Worm (Caenorhabditis elegans) whole organism, young adult: ENCODE data around the gene B0244.4.

Experiments used
- B0019.2 ChIP-seq: fragments of 200-800 bp; sonication (Bioruptor generic); conservative IDR thresholded peaks from 2 replicates; pipeline ENCODE4 v1.3.6; 2022; ENCODE audit warnings: missing genetic modification reagents, missing genetic modification characterization, missing compliant biosample characterization
- B0336.3 ChIP-seq: fragments of 200-800 bp; sonication (Bioruptor generic); IDR thresholded peaks from 2 replicates; pipeline ENCODE4 v1.3.6; 2022; ENCODE audit warnings: missing genetic modification characterization, missing compliant biosample characterization
- F10E7.11 ChIP-seq: sonication (generic microtip); optimal IDR thresholded peaks from 2 replicates; lab custom pipeline; 2017; ENCODE audit warnings: mild to moderate bottlenecking, missing genetic modification characterization, moderate library complexity, missing compliant biosample characterization
- F39B2.1 ChIP-seq: fragments of 200-800 bp; sonication (Bioruptor generic); IDR thresholded peaks from 2 replicates; pipeline ENCODE4 v1.3.6; 2022; ENCODE audit warnings: missing genetic modification reagents, missing genetic modification characterization, missing compliant biosample characterization
- T26A5.8 ChIP-seq: sonication (generic microtip); optimal IDR thresholded peaks from 2 replicates; lab custom pipeline; 2016; ENCODE audit warnings: missing genetic modification characterization, missing compliant biosample characterization
- Y53G8AR.9 ChIP-seq: fragments of 200-800 bp; sonication (Bioruptor generic); conservative IDR thresholded peaks from 2 replicates; pipeline ENCODE4 v1.3.6; 2022; ENCODE audit warnings: missing genetic modification reagents, missing genetic modification characterization, missing compliant biosample characterization
- Y56A3A.18 ChIP-seq: fragments of 200-800 bp; sonication (Bioruptor generic); IDR thresholded peaks from 2 replicates; pipeline ENCODE4 v1.3.6; 2022; ENCODE audit warnings: missing genetic modification reagents, missing genetic modification characterization, missing compliant biosample characterization
- ama-1 ChIP-seq, 3 experiments: fragments of 150-350 bp in 1 of 3; sonication (generic microtip) in 2 of 3; optimal IDR thresholded peaks; 2 replicates each; lab custom pipeline; 2014 to 2018; ENCODE audit warnings: missing biosample characterization in 2 of 3, missing genetic modification characterization in 2 of 3, missing genetic modification reagents in 2 of 3
- aptf-2 ChIP-seq: fragments of 200-800 bp; sonication (Bioruptor generic); conservative IDR thresholded peaks from 2 replicates; pipeline ENCODE4 v1.3.6; 2022; ENCODE audit warnings: missing genetic modification reagents, missing genetic modification characterization, missing compliant biosample characterization
- atf-7 ChIP-seq: sonication (generic microtip); optimal IDR thresholded peaks from 2 replicates; lab custom pipeline; 2017; ENCODE audit warnings: mild to moderate bottlenecking, missing genetic modification characterization, missing compliant biosample characterization
- bed-2 ChIP-seq: fragments of 200-800 bp; sonication (Bioruptor generic); IDR thresholded peaks from 2 replicates; pipeline ENCODE4 v1.3.6; 2022; ENCODE audit warnings: missing genetic modification reagents, missing genetic modification characterization, missing compliant biosample characterization
- ccch-3 ChIP-seq: fragments of 200-800 bp; sonication (Bioruptor generic); optimal IDR thresholded peaks from 2 replicates; lab custom pipeline; 2018; ENCODE audit warnings: mild to moderate bottlenecking, missing genetic modification characterization, missing compliant biosample characterization
- cebp-1 ChIP-seq, 2 experiments: fragments of 200-800 bp in 1 of 2; sonication (Bioruptor generic) in 1 of 2; sonication (generic microtip) in 1 of 2; IDR thresholded peaks in 1 of 2; optimal IDR thresholded peaks in 1 of 2; 2 replicates each; pipeline versions ENCODE4 v1.3.6 to Lab custom; 2017 to 2022; ENCODE audit warnings: missing compliant biosample characterization in 2 of 2, missing genetic modification characterization in 2 of 2, mild to moderate bottlenecking in 1 of 2, missing genetic modification reagents in 1 of 2, moderate library complexity in 1 of 2
- egl-18 ChIP-seq: fragments of 200-800 bp; sonication (Bioruptor generic); IDR thresholded peaks from 2 replicates; pipeline ENCODE4 v1.3.6; 2022; ENCODE audit warnings: missing genetic modification reagents, missing genetic modification characterization, missing compliant biosample characterization
- hlh-12 ChIP-seq: sonication (generic microtip); optimal IDR thresholded peaks from 2 replicates; lab custom pipeline; 2016; ENCODE audit warnings: missing genetic modification characterization, missing compliant biosample characterization
- hmg-1.2 ChIP-seq: fragments of 200-800 bp; sonication (Bioruptor generic); IDR thresholded peaks from 2 replicates; pipeline ENCODE4 v1.3.6; 2022; ENCODE audit warnings: missing genetic modification reagents, missing genetic modification characterization, missing compliant biosample characterization
- lag-1 ChIP-seq: fragments of 200-800 bp; sonication (Bioruptor generic); IDR thresholded peaks from 2 replicates; pipeline ENCODE4 v1.3.6; 2022; ENCODE audit warnings: missing genetic modification reagents, missing genetic modification characterization, missing compliant biosample characterization
- let-607 ChIP-seq, 2 experiments: fragments of 200-800 bp in 1 of 2; sonication (Bioruptor generic) in 1 of 2; sonication (generic microtip) in 1 of 2; optimal IDR thresholded peaks; 2 replicates each; lab custom pipeline; 2016 to 2018; ENCODE audit warnings: mild to moderate bottlenecking in 2 of 2, missing compliant biosample characterization in 2 of 2, missing genetic modification characterization in 2 of 2, moderate library complexity in 2 of 2, missing genotype in 1 of 2
- lin-54 ChIP-seq: fragments of 200-800 bp; sonication (Bioruptor generic); optimal IDR thresholded peaks from 2 replicates; lab custom pipeline; 2018; ENCODE audit warnings: mild to moderate bottlenecking, missing genetic modification characterization, missing compliant biosample characterization
- madf-6 ChIP-seq: fragments of 200-800 bp; sonication (Bioruptor generic); IDR thresholded peaks from 2 replicates; pipeline ENCODE4 v1.3.6; 2022; ENCODE audit warnings: missing genetic modification reagents, missing genetic modification characterization, missing compliant biosample characterization
- nfyb-1 ChIP-seq: fragments of 200-800 bp; sonication (Bioruptor generic); IDR thresholded peaks from 2 replicates; pipeline ENCODE4 v1.3.6; 2022; ENCODE audit warnings: missing genetic modification reagents, missing genetic modification characterization, missing compliant biosample characterization
- nhr-80 ChIP-seq: sonication (generic microtip); optimal IDR thresholded peaks from 2 replicates; lab custom pipeline; 2016; ENCODE audit warnings: missing genetic modification characterization, missing compliant biosample characterization
- pha-4 ChIP-seq: fragments of 150-350 bp; sonication (generic microtip); optimal IDR thresholded peaks from 2 replicates; lab custom pipeline; 2014; ENCODE audit warnings: missing biosample characterization, missing genetic modification reagents, missing genetic modification characterization
- repo-1 ChIP-seq: sonication (generic microtip); optimal IDR thresholded peaks from 2 replicates; lab custom pipeline; 2017; ENCODE audit warnings: mild to moderate bottlenecking, missing genetic modification characterization, missing compliant biosample characterization
- sdz-38 ChIP-seq: sonication (generic microtip); optimal IDR thresholded peaks from 2 replicates; lab custom pipeline; 2016; ENCODE audit warnings: missing genotype, missing genetic modification characterization, missing compliant biosample characterization
- snpc-4 ChIP-seq, 5 experiments: fragments of 150-350 bp in 1 of 5; sonication (generic microtip) in 4 of 5; optimal IDR thresholded peaks; 2 replicates each; lab custom pipeline; 2014 to 2018; ENCODE audit warnings: missing genetic modification characterization in 5 of 5, missing biosample characterization in 3 of 5, antibody characterized with exemption in 2 of 5, mild to moderate bottlenecking in 2 of 5, missing compliant biosample characterization in 2 of 5, missing genotype in 2 of 5, moderate library complexity in 2 of 5, missing genetic modification reagents in 1 of 5
- tbp1 ChIP-seq: fragments of 200-800 bp; sonication (Bioruptor generic); optimal IDR thresholded peaks from 2 replicates; lab custom pipeline; 2018; ENCODE audit warnings: mild to moderate bottlenecking, missing genetic modification characterization, missing compliant biosample characterization
- unc-62 ChIP-seq: fragments of 150-350 bp; optimal IDR thresholded peaks from 2 replicates; lab custom pipeline; 2014; ENCODE audit warnings: missing biosample characterization, missing genetic modification reagents, missing genetic modification characterization
- xnd-1 ChIP-seq: sonication (generic microtip); optimal IDR thresholded peaks from 2 replicates; lab custom pipeline; 2016; ENCODE audit warnings: missing genotype, missing genetic modification reagents, missing genetic modification characterization, missing compliant biosample characterization
- zim-3 ChIP-seq: sonication (generic microtip); optimal IDR thresholded peaks from 2 replicates; lab custom pipeline; 2017; ENCODE audit warnings: mild to moderate bottlenecking, missing genetic modification characterization, moderate library complexity, missing compliant biosample characterization
- ztf-28 ChIP-seq: fragments of 200-800 bp; sonication (Bioruptor generic); IDR thresholded peaks from 2 replicates; pipeline ENCODE4 v1.3.6; 2022; ENCODE audit warnings: missing genetic modification reagents, missing genetic modification characterization, missing compliant biosample characterization

The B0244.4 gene

ce11 chrIII:5732925-5733324 is 14.4 kb upstream of the B0244.4 start, which contains the start of gene B0244.17:
Gene B0244.17 (plus strand): TSS chrIII:5733225.
- no peak for TF ChIP-seq bed-2 (GFP tag; lab: Robert Waterston, UW)
- peak; percentile 0 for TF ChIP-seq nhr-80

- TF ChIP-seq nfyb-1 (GFP tag; lab: Robert Waterston, UW) (no peak), snpc-4 (GFP tag; optimal IDR thresholded peaks at IDR 0.05; lab: Kevin White, UChicago) (no peak), snpc-4 (tag; optimal IDR thresholded peaks at IDR 0.05; lab: Kevin White, UChicago) (peak in 2 of 4 experiments; percentile 45 to 66)
Observed at ce11 chrIII:5734328-5734727, 13.0 kb upstream of the B0244.4 start.

- TF ChIP-seq xnd-1 (tag; lab: Kevin White, UChicago) (no peak), nhr-80 (peak; percentile 49), hlh-12 (tag; lab: Kevin White, UChicago) (no peak)
- TF ChIP-seq, all 124 proteins: peak for 1
Observed at ce11 chrIII:5734905-5735304, 12.4 kb upstream of the B0244.4 start, which contains the start of gene B0244.10. Gene B0244.10 (plus strand): TSS chrIII:5735158.

ce11 chrIII:5737708-5738107 is 9.6 kb upstream of the B0244.4 start, which contains the start of gene B0244.6:
Gene B0244.6 (plus strand): TSS chrIII:5738008.
- TF ChIP-seq lin-54: no peak
- no peak for TF ChIP-seq lag-1 (GFP tag; lab: Robert Waterston, UW)
- no peak for TF ChIP-seq sdz-38 (tag; lab: Kevin White, UChicago)
- TF ChIP-seq, all 124 proteins: peak for 0

ce11 chrIII:5740666-5741065 is 6.6 kb upstream of the B0244.4 start, which contains the start of gene B0244.16:
Gene B0244.16 (plus strand): TSS chrIII:5740966.
- TF ChIP-seq let-607 (tag; optimal IDR thresholded peaks at IDR 0.05; lab: Kevin White, UChicago) (no peak), Y53G8AR.9 (GFP tag; lab: Robert Waterston, UW) (no peak), hmg-1.2 (no peak), madf-6 (GFP tag; lab: Robert Waterston, UW) (no peak), tbp1 (GFP tag; lab: Kevin White, UChicago) (no peak), repo-1 (tag; lab: Kevin White, UChicago) (no peak), aptf-2 (GFP tag; lab: Robert Waterston, UW) (no peak), ama-1 (optimal IDR thresholded peaks at IDR 0.05; lab: Kevin White, UChicago) (no peak), ama-1 (GFP tag; optimal IDR thresholded peaks at IDR 0.05; lab: Kevin White, UChicago) (no peak), atf-7 (tag; lab: Kevin White, UChicago) (no peak), pha-4 (tag; lab: Kevin White, UChicago) (no peak), Y56A3A.18 (GFP tag; lab: Robert Waterston, UW) (no peak), unc-62 (GFP tag; lab: Kevin White, UChicago) (no peak), F39B2.1 (no peak)
- TF ChIP-seq, all 124 proteins: peak for 0

- no peak for TF ChIP-seq T26A5.8 (tag; lab: Kevin White, UChicago)
- no peak for TF ChIP-seq egl-18 (GFP tag; lab: Robert Waterston, UW)
- no peak for TF ChIP-seq B0336.3 (GFP tag; lab: Robert Waterston, UW)
- TF ChIP-seq F10E7.11 (tag; lab: Kevin White, UChicago): no peak
- no peak for TF ChIP-seq zim-3 (tag; lab: Kevin White, UChicago)
- no peak for TF ChIP-seq ccch-3 (GFP tag; lab: Kevin White, UChicago)
- TF ChIP-seq cebp-1 (GFP tag; IDR thresholded peaks at IDR 0.05; lab: Robert Waterston, UW): no peak
- TF ChIP-seq cebp-1 (tag; optimal IDR thresholded peaks at IDR 0.05; lab: Kevin White, UChicago): no peak
- no peak for TF ChIP-seq ztf-28
- TF ChIP-seq B0019.2 (GFP tag; lab: Robert Waterston, UW): no peak
Observed at ce11 chrIII:5743084-5743483, 4.2 kb upstream of the B0244.4 start, which contains the start of gene B0244.15. Gene B0244.15 (plus strand): TSS chrIII:5743384.
